Worm (Caenorhabditis elegans) whole organism, L1 larva: ENCODE measurements around the gene sng-1.

Experiments used
- aha-1 ChIP-seq: fragments of 150-350 bp; optimal IDR thresholded peaks from 2 replicates; lab custom pipeline; 2014; ENCODE audit warnings: missing biosample characterization, missing genetic modification characterization
- aly-2 ChIP-seq: fragments of 150-350 bp; optimal IDR thresholded peaks from 2 replicates; lab custom pipeline; 2014; ENCODE audit warnings: missing biosample characterization, missing genetic modification characterization
- egl-27 ChIP-seq, 2 experiments: fragments of 150-350 bp in 1 of 2; sonication (generic microtip); optimal IDR thresholded peaks; 3 replicates each; lab custom pipeline; 2017 to 2018; ENCODE audit warnings: missing biosample characterization in 2 of 2, missing genetic modification characterization in 2 of 2, missing genetic modification reagents in 2 of 2
- grh-1 ChIP-seq: fragments of 200-800 bp; sonication (Bioruptor generic); IDR thresholded peaks from 2 replicates; pipeline ENCODE4 v1.3.6; 2022; ENCODE audit warnings: missing genetic modification reagents, missing genetic modification characterization, missing compliant biosample characterization
- xbp-1 ChIP-seq: sonication (generic microtip); optimal IDR thresholded peaks from 2 replicates; lab custom pipeline; 2016; ENCODE audit warnings: missing genetic modification characterization, missing compliant biosample characterization

DNA sequence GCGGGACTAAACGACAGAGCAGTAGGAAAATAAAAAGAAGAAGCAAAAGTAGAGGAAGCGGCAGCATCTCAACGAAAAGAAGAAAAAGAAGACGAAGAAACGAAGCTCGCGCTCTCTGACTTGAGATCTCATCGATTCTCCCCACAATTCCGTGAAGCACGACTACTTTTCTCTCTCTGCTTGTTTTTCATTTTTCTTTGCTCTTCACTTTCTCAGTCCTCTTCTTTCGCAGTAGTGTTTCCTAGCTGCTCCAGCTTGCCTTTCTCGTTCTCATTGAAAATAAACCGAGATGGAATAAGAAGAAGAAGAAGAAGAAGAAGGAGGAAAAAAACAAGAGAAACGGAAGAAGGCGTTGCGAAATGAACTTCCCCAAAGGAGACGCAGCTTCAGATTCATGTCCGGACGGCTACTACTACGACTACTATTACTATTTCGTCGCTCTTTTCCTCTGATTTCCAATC, 42.6 kb upstream of the sng-1 start:
- TF ChIP-seq xbp-1: peak; percentile 29
- no peak for TF ChIP-seq aly-2 (tag; lab: Kevin White, UChicago)
- no peak for TF ChIP-seq aha-1
- TF ChIP-seq grh-1 (GFP tag; lab: Robert Waterston, UW): no peak
- no peak for TF ChIP-seq egl-27 (tag; optimal IDR thresholded peaks at IDR 0.05; lab: Kevin White, UChicago)
